Fruit fly (Drosophila melanogaster) whole organism, prepupa: Measurements from ENCODE around the gene wisp.

Experiments
- CG10631 ChIP-seq: fragments of 200-800 bp; sonication (Bioruptor generic); optimal IDR thresholded peaks from 2 replicates; lab custom pipeline; 2016; ENCODE audit warnings: missing biosample characterization, missing genetic modification characterization
- CG10669 ChIP-seq: fragments of 200-800 bp; sonication (Bioruptor generic); optimal IDR thresholded peaks from 3 replicates; lab custom pipeline; 2018; ENCODE audit warnings: missing biosample characterization, mild to moderate bottlenecking, missing genetic modification characterization, moderate library complexity
- CG11294 ChIP-seq: fragments of 200-800 bp; sonication (Bioruptor generic); IDR thresholded peaks from 2 replicates; pipeline ENCODE4 v1.3.6; 2022; ENCODE audit warnings: missing biosample characterization, missing genetic modification characterization
- CG11762 ChIP-seq: fragments of 200-800 bp; sonication (Bioruptor generic); optimal IDR thresholded peaks from 3 replicates; lab custom pipeline; 2016; ENCODE audit warnings: missing biosample characterization, missing genetic modification characterization; ENCODE audit not compliant: insufficient read depth
- CG11902 ChIP-seq: fragments of 200-800 bp; sonication (Bioruptor generic); optimal IDR thresholded peaks from 3 replicates; lab custom pipeline; 2016; ENCODE audit warnings: missing biosample characterization, missing genetic modification characterization
- CG15336 ChIP-seq: fragments of 200-800 bp; sonication (Bioruptor generic); IDR thresholded peaks from 2 replicates; pipeline ENCODE4 v1.3.6; 2022; ENCODE audit warnings: missing biosample characterization, missing genetic modification characterization
- CG1621 ChIP-seq: fragments of 200-800 bp; sonication (Bioruptor generic); optimal IDR thresholded peaks from 3 replicates; lab custom pipeline; 2018; ENCODE audit warnings: missing biosample characterization, mild to moderate bottlenecking, missing genetic modification characterization
- CG16779 ChIP-seq: fragments of 200-800 bp; sonication (Bioruptor generic); optimal IDR thresholded peaks from 3 replicates; lab custom pipeline; 2017; ENCODE audit warnings: missing biosample characterization, mild to moderate bottlenecking, missing genetic modification characterization
- CG31627 ChIP-seq: fragments of 200-800 bp; sonication (Bioruptor generic); optimal IDR thresholded peaks from 3 replicates; lab custom pipeline; 2016; ENCODE audit warnings: missing biosample characterization, missing genetic modification characterization
- CG32006 ChIP-seq: fragments of 200-800 bp; sonication (Bioruptor generic); optimal IDR thresholded peaks from 3 replicates; lab custom pipeline; 2017; ENCODE audit warnings: missing biosample characterization, mild to moderate bottlenecking, missing genetic modification characterization
- CG34406 ChIP-seq: fragments of 200-800 bp; sonication (Bioruptor generic); optimal IDR thresholded peaks from 3 replicates; lab custom pipeline; 2016; ENCODE audit warnings: missing biosample characterization, missing genetic modification characterization
- CG3919 ChIP-seq: fragments of 200-800 bp; sonication (Bioruptor generic); optimal IDR thresholded peaks from 3 replicates; lab custom pipeline; 2016; ENCODE audit warnings: missing biosample characterization, missing genetic modification characterization
- CG4318 ChIP-seq: fragments of 200-800 bp; sonication (Bioruptor generic); optimal IDR thresholded peaks from 3 replicates; lab custom pipeline; 2017; ENCODE audit warnings: missing biosample characterization, mild to moderate bottlenecking, missing genetic modification characterization
- CG6163 ChIP-seq: fragments of 200-800 bp; sonication (Bioruptor generic); IDR thresholded peaks from 3 replicates; pipeline ENCODE4 v1.3.6; 2022; ENCODE audit warnings: missing biosample characterization, missing genetic modification characterization
- CG6276 ChIP-seq: fragments of 200-800 bp; sonication (Bioruptor generic); optimal IDR thresholded peaks from 2 replicates; lab custom pipeline; 2017; ENCODE audit warnings: missing biosample characterization, mild to moderate bottlenecking, missing genetic modification characterization
- CG6792 ChIP-seq: fragments of 200-800 bp; sonication (Bioruptor generic); optimal IDR thresholded peaks from 3 replicates; lab custom pipeline; 2016; ENCODE audit warnings: missing biosample characterization, missing genetic modification characterization
- CG6808 ChIP-seq: fragments of 200-800 bp; sonication (Bioruptor generic); optimal IDR thresholded peaks from 3 replicates; lab custom pipeline; 2017; ENCODE audit warnings: missing biosample characterization, missing genetic modification characterization, mild to moderate bottlenecking, moderate library complexity, missing genetic modification reagents
- CG7368 ChIP-seq: fragments of 200-800 bp; sonication (Bioruptor generic); optimal IDR thresholded peaks from 3 replicates; lab custom pipeline; 2016; ENCODE audit warnings: missing biosample characterization, missing genetic modification characterization
- CG8119 ChIP-seq: fragments of 200-800 bp; sonication (Bioruptor generic); IDR thresholded peaks from 3 replicates; pipeline ENCODE4 v1.3.6; 2022; ENCODE audit warnings: missing biosample characterization, missing genetic modification characterization
- CG8319 ChIP-seq: fragments of 200-800 bp; sonication (Bioruptor generic); optimal IDR thresholded peaks from 3 replicates; lab custom pipeline; 2016; ENCODE audit warnings: missing biosample characterization, missing genetic modification characterization
- CG8632 ChIP-seq: fragments of 200-800 bp; sonication (Bioruptor generic); optimal IDR thresholded peaks from 3 replicates; lab custom pipeline; 2016; ENCODE audit warnings: missing biosample characterization, missing genetic modification characterization
- Eip75B ChIP-seq: fragments of 200-800 bp; sonication (Bioruptor generic); optimal IDR thresholded peaks from 3 replicates; lab custom pipeline; 2016; ENCODE audit warnings: missing biosample characterization, missing genetic modification characterization
- Eip93F ChIP-seq: fragments of 200-800 bp; sonication (Bioruptor generic); optimal IDR thresholded peaks from 2 replicates; lab custom pipeline; 2016; ENCODE audit warnings: missing biosample characterization, mild to moderate bottlenecking, missing genetic modification characterization
- Ets21C ChIP-seq: fragments of 200-800 bp; sonication (Bioruptor generic); optimal IDR thresholded peaks from 3 replicates; lab custom pipeline; 2016; ENCODE audit warnings: missing biosample characterization, missing genetic modification characterization
- Ets96B ChIP-seq: fragments of 200-800 bp; optimal IDR thresholded peaks from 2 replicates; lab custom pipeline; 2019; ENCODE audit warnings: missing biosample characterization, mild to moderate bottlenecking, missing genetic modification characterization, moderate library complexity
- Gug ChIP-seq: fragments of 200-800 bp; sonication (Bioruptor generic); IDR thresholded peaks from 2 replicates; pipeline ENCODE4 v1.3.6; 2022; ENCODE audit warnings: missing biosample characterization, missing genetic modification characterization
- Hr39 ChIP-seq: fragments of 200-800 bp; sonication (Bioruptor generic); optimal IDR thresholded peaks from 2 replicates; lab custom pipeline; 2016; ENCODE audit warnings: missing biosample characterization, missing genetic modification characterization
- Hr4 ChIP-seq: fragments of 200-800 bp; sonication (Bioruptor generic); optimal IDR thresholded peaks from 3 replicates; lab custom pipeline; 2016; ENCODE audit warnings: missing biosample characterization, missing genetic modification characterization
- Met ChIP-seq: fragments of 200-800 bp; sonication (Bioruptor generic); optimal IDR thresholded peaks from 3 replicates; lab custom pipeline; 2016; ENCODE audit warnings: missing biosample characterization, missing genetic modification characterization
- OdsH ChIP-seq: fragments of 200-800 bp; sonication (Bioruptor generic); optimal IDR thresholded peaks from 3 replicates; lab custom pipeline; 2016; ENCODE audit warnings: missing biosample characterization, missing genetic modification characterization
- Smox ChIP-seq: fragments of 200-800 bp; sonication (Bioruptor generic); optimal IDR thresholded peaks from 3 replicates; lab custom pipeline; 2016; ENCODE audit warnings: missing biosample characterization, missing genetic modification characterization
- Sox14 ChIP-seq: fragments of 200-800 bp; sonication (Bioruptor generic); optimal IDR thresholded peaks from 3 replicates; lab custom pipeline; 2016; ENCODE audit warnings: missing biosample characterization, missing genetic modification characterization
- Sox15 ChIP-seq: fragments of 200-800 bp; sonication (Bioruptor generic); optimal IDR thresholded peaks from 3 replicates; lab custom pipeline; 2016; ENCODE audit warnings: missing biosample characterization, missing genetic modification characterization
- acj6 ChIP-seq: fragments of 200-800 bp; sonication (Bioruptor generic); optimal IDR thresholded peaks from 3 replicates; lab custom pipeline; 2016; ENCODE audit warnings: missing biosample characterization, missing genetic modification characterization
- cyc ChIP-seq: fragments of 200-800 bp; sonication (Bioruptor generic); optimal IDR thresholded peaks from 3 replicates; lab custom pipeline; 2016; ENCODE audit warnings: missing biosample characterization, missing genetic modification characterization
- dac ChIP-seq: fragments of 200-800 bp; sonication (Bioruptor generic); optimal IDR thresholded peaks from 2 replicates; lab custom pipeline; 2017; ENCODE audit warnings: missing biosample characterization, mild to moderate bottlenecking, missing genetic modification characterization
- dsx ChIP-seq: fragments of 200-800 bp; optimal IDR thresholded peaks from 3 replicates; lab custom pipeline; 2019; ENCODE audit warnings: missing biosample characterization, mild to moderate bottlenecking, missing genetic modification characterization, moderate library complexity; ENCODE audit not compliant: poor library complexity, severe bottlenecking
- esn ChIP-seq: fragments of 200-800 bp; sonication (Bioruptor generic); optimal IDR thresholded peaks from 2 replicates; lab custom pipeline; 2016; ENCODE audit warnings: missing biosample characterization, mild to moderate bottlenecking, missing genetic modification characterization, moderate library complexity
- fd59A ChIP-seq: fragments of 200-800 bp; sonication (Bioruptor generic); optimal IDR thresholded peaks from 2 replicates; lab custom pipeline; 2017; ENCODE audit warnings: missing biosample characterization, mild to moderate bottlenecking, missing genetic modification characterization, missing genetic modification reagents
- fd85E ChIP-seq: fragments of 200-800 bp; sonication (Bioruptor generic); optimal IDR thresholded peaks from 3 replicates; lab custom pipeline; 2016; ENCODE audit warnings: missing biosample characterization, missing genetic modification characterization
- fkh ChIP-seq: fragments of 200-800 bp; sonication (Bioruptor generic); optimal IDR thresholded peaks from 3 replicates; lab custom pipeline; 2017; ENCODE audit warnings: missing biosample characterization, mild to moderate bottlenecking, missing genetic modification characterization, moderate library complexity
- lz ChIP-seq: fragments of 200-800 bp; sonication (Bioruptor generic); optimal IDR thresholded peaks from 3 replicates; lab custom pipeline; 2016; ENCODE audit warnings: missing biosample characterization, missing genetic modification characterization
- pdm3 ChIP-seq: fragments of 200-800 bp; sonication (Bioruptor generic); optimal IDR thresholded peaks from 3 replicates; lab custom pipeline; 2016; ENCODE audit warnings: missing biosample characterization, missing genetic modification characterization
- salr ChIP-seq, 2 experiments: fragments of 200-800 bp; sonication (Bioruptor generic); optimal IDR thresholded peaks; 3 replicates each; lab custom pipeline; 2016 to 2018; ENCODE audit warnings: missing biosample characterization in 2 of 2, missing genetic modification characterization in 2 of 2, mild to moderate bottlenecking in 1 of 2
- spab ChIP-seq: fragments of 200-800 bp; sonication (Bioruptor generic); optimal IDR thresholded peaks from 2 replicates; lab custom pipeline; 2017; ENCODE audit warnings: missing biosample characterization, mild to moderate bottlenecking, missing genetic modification characterization, missing genetic modification reagents
- ss ChIP-seq, 2 experiments: fragments of 200-800 bp; sonication (Bioruptor generic); optimal IDR thresholded peaks; 2 replicates in 1 of 2; 3 replicates in 1 of 2; lab custom pipeline; 2017 to 2018; ENCODE audit warnings: mild to moderate bottlenecking in 2 of 2, missing biosample characterization in 2 of 2, missing genetic modification characterization in 2 of 2, moderate library complexity in 1 of 2
- svp ChIP-seq: fragments of 200-800 bp; sonication (Bioruptor generic); peaks from one replicate; lab custom pipeline; 2016; ENCODE audit warnings: missing biosample characterization, missing genetic modification characterization
- topi ChIP-seq: fragments of 200-800 bp; sonication (Bioruptor generic); optimal IDR thresholded peaks from 3 replicates; lab custom pipeline; 2016; ENCODE audit warnings: missing biosample characterization, missing genetic modification characterization
- vri ChIP-seq: fragments of 200-800 bp; sonication (Bioruptor generic); optimal IDR thresholded peaks from 3 replicates; lab custom pipeline; 2016; ENCODE audit warnings: missing biosample characterization, mild to moderate bottlenecking, missing genetic modification characterization

wisp gene

DNA sequence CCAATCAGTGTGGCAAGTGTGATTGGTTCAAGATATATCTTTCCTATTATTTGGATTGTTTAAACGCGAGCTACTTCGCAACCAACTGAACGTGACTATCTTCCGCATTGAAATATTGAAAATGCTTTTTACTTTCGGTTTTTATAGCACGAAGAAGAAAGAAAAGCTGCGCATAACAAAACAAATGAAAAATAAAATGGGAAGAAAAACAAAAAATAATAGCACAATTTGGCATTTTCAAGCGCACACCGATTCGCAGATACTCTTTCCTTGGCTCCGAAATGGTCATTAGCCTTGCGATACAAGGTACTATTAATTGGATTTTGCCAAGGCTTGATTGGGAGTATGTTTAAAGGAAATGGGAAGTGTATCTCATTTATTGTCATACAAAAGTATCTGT is 30.8 kb downstream of the wisp start, which contains the start of gene Sclp (continued):
- TF ChIP-seq CG8119 (GFP tag; lab: Robert Waterston, UW), result no peak; the same call in 2 of the 3 replicates
- peak; percentile 9 for TF ChIP-seq Hr4
- no peak for TF ChIP-seq dac
- TF ChIP-seq svp (GFP tag; lab: Kevin White, UChicago), result no peak
- TF ChIP-seq salr (GFP tag; optimal IDR thresholded peaks at IDR 0.05; lab: Kevin White, UChicago), result no peak
- TF ChIP-seq Hr39 (GFP tag; lab: Kevin White, UChicago), result no peak

DNA sequence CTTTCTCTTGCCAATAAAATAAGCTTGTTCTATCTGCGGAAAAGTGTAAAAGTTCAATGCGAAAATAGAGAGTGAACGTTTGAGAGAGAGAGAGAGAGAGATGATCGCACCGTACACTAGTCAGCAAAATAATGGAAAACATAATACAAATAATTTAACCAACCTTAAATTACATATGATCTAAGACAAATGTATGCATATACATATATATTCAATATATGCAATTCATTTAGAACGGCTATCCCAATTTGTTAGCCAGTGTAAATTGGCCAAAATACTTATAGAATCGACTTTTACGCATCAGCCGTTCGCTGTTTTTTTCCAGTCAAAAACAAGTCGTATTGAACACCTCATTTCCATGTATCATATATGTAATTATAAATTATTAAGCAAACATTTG is 31.5 kb downstream of the wisp start:
- TF ChIP-seq ss (GFP tag; optimal IDR thresholded peaks at IDR 0.05; lab: Kevin White, UChicago) (no peak), fd85E (GFP tag; lab: Kevin White, UChicago) (no peak), topi (GFP tag; lab: Kevin White, UChicago) (peak; percentile 78), vri (GFP tag; lab: Kevin White, UChicago) (peak; percentile 45), fkh (no peak), CG11902 (peak; percentile 21), CG4318 (no peak), CG10631 (GFP tag; lab: Kevin White, UChicago) (peak; percentile 12), dsx (no peak), spab (GFP tag; lab: Kevin White, UChicago) (no peak), CG15336 (peak; percentile 78), CG8319 (GFP tag; lab: Kevin White, UChicago) (peak; percentile 18), pdm3 (peak; percentile 23), CG34406 (GFP tag; lab: Kevin White, UChicago) (peak; percentile 45), CG8632 (GFP tag; lab: Kevin White, UChicago) (peak; percentile 47), CG6808 (GFP tag; lab: Kevin White, UChicago) (no peak), Ets21C (GFP tag; lab: Kevin White, UChicago) (peak; percentile 62), Met (GFP tag; lab: Kevin White, UChicago) (peak; percentile 72), CG11294 (GFP tag; lab: Robert Waterston, UW) (peak; percentile 29; the same call in 1 of the 2 replicates), svp (GFP tag; lab: Kevin White, UChicago) (peak; percentile 90), CG10669 (GFP tag; lab: Kevin White, UChicago) (no peak), CG7368 (GFP tag; lab: Kevin White, UChicago) (peak; percentile 28), CG31627 (GFP tag; lab: Kevin White, UChicago) (peak; percentile 56), salr (GFP tag; optimal IDR thresholded peaks at IDR 0.05; lab: Kevin White, UChicago) (no peak), CG1621 (tag; lab: Kevin White, UChicago) (no peak), CG32006 (no peak), fd59A (GFP tag; lab: Kevin White, UChicago) (no peak), Smox (GFP tag; lab: Kevin White, UChicago) (peak; percentile 65), Eip93F (peak; percentile 68), OdsH (GFP tag; lab: Kevin White, UChicago) (peak; percentile 34), Eip75B (GFP tag; lab: Kevin White, UChicago) (no peak), Sox14 (GFP tag; lab: Kevin White, UChicago) (peak; percentile 30), CG6163 (GFP tag; lab: Robert Waterston, UW) (peak; percentile 93), CG6276 (peak; percentile 39), CG16779 (no peak), Sox15 (GFP tag; lab: Kevin White, UChicago) (no peak), dac (no peak), esn (GFP tag; lab: Kevin White, UChicago) (peak; percentile 60), CG11762 (GFP tag; lab: Kevin White, UChicago) (peak; percentile 45), cyc (GFP tag; lab: Kevin White, UChicago) (peak; percentile 75), Ets96B (tag; lab: Kevin White, UChicago) (no peak), Gug (peak; percentile 72), lz (peak; percentile 62), CG3919 (GFP tag; lab: Kevin White, UChicago) (peak; percentile 65), CG8119 (GFP tag; lab: Robert Waterston, UW) (peak; percentile 73; the same call in 2 of the 3 replicates), Hr4 (peak; percentile 28), acj6 (GFP tag; lab: Kevin White, UChicago) (peak; percentile 18), CG6792 (GFP tag; lab: Kevin White, UChicago) (peak; percentile 48)
